Fruit fly (Drosophila melanogaster) whole organism, embryonic: Measurements from ENCODE around the gene CG14787.
A peak's percentile ranks its signal among the peaks of the same experiment; 100 is the strongest.

Experiments
- B-H1 ChIP-seq: fragments of 200-800 bp; sonication (Bioruptor generic); IDR thresholded peaks from 3 replicates; pipeline ENCODE4 v1.3.6; 2022; ENCODE audit warnings: missing biosample characterization, missing genetic modification characterization
- BEAF-32 ChIP-seq: fragments of 200-800 bp; sonication (Bioruptor generic); optimal IDR thresholded peaks from 3 replicates; lab custom pipeline; 2017; ENCODE audit warnings: missing biosample characterization, missing genetic modification characterization, mild to moderate bottlenecking, moderate library complexity, missing genetic modification reagents
- BtbVII ChIP-seq: fragments of 200-800 bp; sonication (Bioruptor generic); optimal IDR thresholded peaks from 3 replicates; lab custom pipeline; 2017; ENCODE audit warnings: missing biosample characterization, mild to moderate bottlenecking, missing genetic modification characterization
- CG10462 ChIP-seq: fragments of 200-800 bp; sonication (Bioruptor generic); optimal IDR thresholded peaks from 2 replicates; lab custom pipeline; 2016; ENCODE audit warnings: missing biosample characterization, missing genetic modification characterization
- CG12104 ChIP-seq: fragments of 200-800 bp; sonication (Bioruptor generic); optimal IDR thresholded peaks from 3 replicates; lab custom pipeline; 2016; ENCODE audit warnings: missing biosample characterization, missing genetic modification characterization
- CG13424 ChIP-seq: fragments of 200-800 bp; sonication (Bioruptor generic); optimal IDR thresholded peaks from 2 replicates; lab custom pipeline; 2019; ENCODE audit warnings: missing biosample characterization, mild to moderate bottlenecking, missing genetic modification characterization, moderate library complexity
- CG14667 ChIP-seq: fragments of 200-800 bp; sonication (Bioruptor generic); IDR thresholded peaks from 2 replicates; pipeline ENCODE4 v1.3.6; 2022; ENCODE audit warnings: missing biosample characterization, missing genetic modification characterization
- CG1602 ChIP-seq: fragments of 200-800 bp; sonication (Bioruptor generic); optimal IDR thresholded peaks from 3 replicates; lab custom pipeline; 2016; ENCODE audit warnings: missing biosample characterization, missing genetic modification characterization
- CG2120 ChIP-seq: fragments of 200-800 bp; sonication (Bioruptor generic); optimal IDR thresholded peaks from 3 replicates; lab custom pipeline; 2016; ENCODE audit warnings: missing biosample characterization, missing genetic modification characterization
- CG31388 ChIP-seq: fragments of 200-800 bp; sonication (Bioruptor generic); optimal IDR thresholded peaks from 2 replicates; lab custom pipeline; 2016; ENCODE audit warnings: missing biosample characterization, missing genetic modification characterization
- CG3407 ChIP-seq: fragments of 200-800 bp; sonication (Bioruptor generic); optimal IDR thresholded peaks from 2 replicates; lab custom pipeline; 2018; ENCODE audit warnings: missing biosample characterization, mild to moderate bottlenecking, missing genetic modification characterization
- CG34224 ChIP-seq: fragments of 200-800 bp; sonication (Bioruptor generic); IDR thresholded peaks from 3 replicates; pipeline ENCODE4 v1.3.6; 2022; ENCODE audit warnings: missing biosample characterization, missing genetic modification characterization; ENCODE audit not compliant: partially characterized antibody
- CG43689 ChIP-seq: fragments of 200-800 bp; sonication (Bioruptor generic); IDR thresholded peaks from 2 replicates; pipeline ENCODE4 v1.3.6; 2022; ENCODE audit warnings: missing biosample characterization, missing genetic modification characterization
- CG4854 ChIP-seq: fragments of 200-800 bp; sonication (Bioruptor generic); optimal IDR thresholded peaks from 2 replicates; lab custom pipeline; 2016; ENCODE audit warnings: missing biosample characterization, missing genetic modification characterization, inconsistent platforms
- CG9932 ChIP-seq: fragments of 200-800 bp; sonication (Bioruptor generic); IDR thresholded peaks from 2 replicates; pipeline ENCODE4 v1.3.6; 2022; ENCODE audit warnings: missing biosample characterization, missing genetic modification characterization
- CrebB ChIP-seq: fragments of 200-800 bp; sonication (Bioruptor generic); optimal IDR thresholded peaks from 3 replicates; lab custom pipeline; 2018; ENCODE audit warnings: missing biosample characterization, mild to moderate bottlenecking, missing genetic modification characterization
- Drgx ChIP-seq: fragments of 200-800 bp; sonication (Bioruptor generic); IDR thresholded peaks from 2 replicates; pipeline ENCODE4 v1.3.6; 2022; ENCODE audit warnings: missing biosample characterization, missing genetic modification characterization
- Eip74EF ChIP-seq, 2 experiments: fragments of 200-800 bp in 1 of 2; fragments of >200 bp in 1 of 2; sonication (Bioruptor generic) in 1 of 2; optimal IDR thresholded peaks; 2 replicates each; lab custom pipeline; 2017 to 2019; ENCODE audit warnings: missing biosample characterization in 2 of 2, missing genetic modification characterization in 2 of 2, mild to moderate bottlenecking in 1 of 2, moderate library complexity in 1 of 2
- HLH54F ChIP-seq: fragments of 200-800 bp; sonication (Bioruptor generic); optimal IDR thresholded peaks from 3 replicates; lab custom pipeline; 2016; ENCODE audit warnings: missing biosample characterization, missing genetic modification characterization
- HmgD ChIP-seq: fragments of 200-800 bp; sonication (Bioruptor generic); optimal IDR thresholded peaks from 3 replicates; lab custom pipeline; 2016; ENCODE audit warnings: missing biosample characterization, missing genetic modification characterization
- HmgZ ChIP-seq: fragments of 200-800 bp; sonication (Bioruptor generic); optimal IDR thresholded peaks from 2 replicates; lab custom pipeline; 2018; ENCODE audit warnings: missing biosample characterization, mild to moderate bottlenecking, missing genetic modification characterization
- Hr51 ChIP-seq, 2 experiments: fragments of 200-800 bp; sonication (Bioruptor generic); optimal IDR thresholded peaks; 2 replicates in 1 of 2; 3 replicates in 1 of 2; lab custom pipeline; 2016 to 2018; ENCODE audit warnings: missing biosample characterization in 2 of 2, missing genetic modification characterization in 2 of 2, mild to moderate bottlenecking in 1 of 2, moderate library complexity in 1 of 2
- Hr78 ChIP-seq, 2 experiments: fragments of 200-800 bp in 1 of 2; fragments of >200 bp in 1 of 2; sonication (Bioruptor generic) in 1 of 2; optimal IDR thresholded peaks; 2 replicates each; lab custom pipeline; 2017 to 2019; ENCODE audit warnings: missing biosample characterization in 2 of 2, missing genetic modification characterization in 2 of 2, mild to moderate bottlenecking in 1 of 2, moderate library complexity in 1 of 2
- Lhr ChIP-seq: fragments of 200-800 bp; sonication (Bioruptor generic); optimal IDR thresholded peaks from 3 replicates; lab custom pipeline; 2017; ENCODE audit warnings: mild to moderate bottlenecking, missing biosample characterization, missing genetic modification reagents, missing genetic modification characterization
- Max ChIP-seq: fragments of 200-800 bp; sonication (Bioruptor generic); optimal IDR thresholded peaks from 2 replicates; lab custom pipeline; 2016; ENCODE audit warnings: missing biosample characterization, mild to moderate bottlenecking, missing genetic modification characterization
- Optix ChIP-seq: fragments of 200-800 bp; sonication (Bioruptor generic); IDR thresholded peaks from 3 replicates; pipeline ENCODE4 v1.3.6; 2022; ENCODE audit warnings: missing biosample characterization, missing genetic modification characterization
- Pdp1 ChIP-seq, 2 experiments: fragments of 200-800 bp; sonication (Bioruptor generic); optimal IDR thresholded peaks; 3 replicates each; lab custom pipeline; 2016; ENCODE audit warnings: missing biosample characterization in 2 of 2, missing genetic modification characterization in 2 of 2, mild to moderate bottlenecking in 1 of 2, moderate library complexity in 1 of 2
- Sry-β ChIP-seq: fragments of 200-800 bp; sonication (Bioruptor generic); optimal IDR thresholded peaks from 2 replicates; lab custom pipeline; 2018; ENCODE audit warnings: missing biosample characterization, mild to moderate bottlenecking, missing genetic modification characterization, moderate library complexity
- abd-A ChIP-seq: fragments of 200-800 bp; sonication (Bioruptor generic); optimal IDR thresholded peaks from 3 replicates; lab custom pipeline; 2019; ENCODE audit warnings: missing biosample characterization, mild to moderate bottlenecking, missing genetic modification characterization, moderate library complexity
- ash1 ChIP-seq: fragments of 200-800 bp; sonication (Bioruptor generic); optimal IDR thresholded peaks from 2 replicates; lab custom pipeline; 2018; ENCODE audit warnings: missing biosample characterization, mild to moderate bottlenecking, missing genetic modification characterization
- bab2 ChIP-seq: fragments of 200-800 bp; sonication (Bioruptor generic); optimal IDR thresholded peaks from 2 replicates; lab custom pipeline; 2016; ENCODE audit warnings: missing biosample characterization, missing genetic modification characterization
- bbx ChIP-seq: fragments of 200-800 bp; sonication (Bioruptor generic); IDR thresholded peaks from 2 replicates; pipeline ENCODE4 v1.3.6; 2022; ENCODE audit warnings: missing biosample characterization, missing genetic modification characterization; ENCODE audit not compliant: partially characterized antibody
- cas ChIP-seq: fragments of 200-800 bp; sonication (Bioruptor generic); IDR thresholded peaks from 2 replicates; pipeline ENCODE4 v1.3.6; 2022; ENCODE audit warnings: missing biosample characterization, missing genetic modification characterization
- corto ChIP-seq: fragments of 200-800 bp; sonication (Bioruptor generic); optimal IDR thresholded peaks from 2 replicates; lab custom pipeline; 2016; ENCODE audit warnings: missing biosample characterization, mild to moderate bottlenecking, missing genetic modification characterization, moderate library complexity
- fd64A ChIP-seq: fragments of 200-800 bp; sonication (Bioruptor generic); optimal IDR thresholded peaks from 3 replicates; lab custom pipeline; 2018; ENCODE audit warnings: missing biosample characterization, mild to moderate bottlenecking, missing genetic modification characterization
- gfzf ChIP-seq: fragments of 200-800 bp; sonication (Bioruptor generic); optimal IDR thresholded peaks from 2 replicates; lab custom pipeline; 2016; ENCODE audit warnings: missing biosample characterization, mild to moderate bottlenecking, missing genetic modification characterization, moderate library complexity
- kah ChIP-seq: fragments of 200-800 bp; sonication (Bioruptor generic); optimal IDR thresholded peaks from 2 replicates; lab custom pipeline; 2018; ENCODE audit warnings: missing biosample characterization, mild to moderate bottlenecking, missing genetic modification characterization
- lmd ChIP-seq: fragments of 200-800 bp; sonication (Bioruptor generic); IDR thresholded peaks from 2 replicates; pipeline ENCODE4 v1.3.6; 2022; ENCODE audit warnings: missing biosample characterization, missing genetic modification characterization
- lov ChIP-seq, 2 experiments: fragments of 200-800 bp in 1 of 2; fragments of >200 bp in 1 of 2; sonication (Bioruptor generic) in 1 of 2; IDR thresholded peaks in 1 of 2; optimal IDR thresholded peaks in 1 of 2; 2 replicates in 1 of 2; 3 replicates in 1 of 2; pipeline versions ENCODE4 v1.3.6 to Lab custom; 2017 to 2022; ENCODE audit warnings: missing biosample characterization in 1 of 2, missing genetic modification characterization in 1 of 2
- org-1 ChIP-seq: fragments of 200-800 bp; sonication (Bioruptor generic); optimal IDR thresholded peaks from 2 replicates; lab custom pipeline; 2017; ENCODE audit warnings: missing biosample characterization, missing genetic modification characterization
- pb ChIP-seq: fragments of 200-800 bp; sonication (Bioruptor generic); optimal IDR thresholded peaks from 3 replicates; lab custom pipeline; 2016; ENCODE audit warnings: missing biosample characterization, missing genetic modification characterization
- pzg ChIP-seq: fragments of 200-800 bp; sonication (Bioruptor generic); optimal IDR thresholded peaks from 3 replicates; lab custom pipeline; 2018; ENCODE audit warnings: missing biosample characterization, mild to moderate bottlenecking, missing genetic modification characterization, moderate library complexity
- sc ChIP-seq, 3 experiments: fragments of >200 bp in 2 of 3; fragments of 200-800 bp in 1 of 3; sonication (Bioruptor generic) in 1 of 3; optimal IDR thresholded peaks; 2 replicates in 2 of 3; 3 replicates in 1 of 3; lab custom pipeline; 2017; ENCODE audit warnings: mild to moderate bottlenecking in 1 of 3, missing biosample characterization in 1 of 3, missing genetic modification characterization in 1 of 3, missing genetic modification reagents in 1 of 3
- tll ChIP-seq, 2 experiments: fragments of 200-800 bp in 1 of 2; fragments of >200 bp in 1 of 2; sonication (Bioruptor generic) in 1 of 2; optimal IDR thresholded peaks; 2 replicates each; lab custom pipeline; 2017 to 2019; ENCODE audit warnings: missing biosample characterization in 2 of 2, missing genetic modification characterization in 2 of 2, mild to moderate bottlenecking in 1 of 2, moderate library complexity in 1 of 2
- trh ChIP-seq: fragments of 200-800 bp; sonication (Bioruptor generic); optimal IDR thresholded peaks from 2 replicates; lab custom pipeline; 2016; ENCODE audit warnings: missing biosample characterization, missing genetic modification characterization
- vfl ChIP-seq: fragments of 200-800 bp; sonication (Bioruptor generic); optimal IDR thresholded peaks from 2 replicates; lab custom pipeline; 2016; ENCODE audit warnings: missing biosample characterization, missing genetic modification characterization
- wor ChIP-seq: fragments of 200-800 bp; sonication (Bioruptor generic); IDR thresholded peaks from 2 replicates; pipeline ENCODE4 v1.3.6; 2022; ENCODE audit warnings: missing biosample characterization, missing genetic modification characterization
- zf30C ChIP-seq: fragments of 200-800 bp; sonication (Bioruptor generic); optimal IDR thresholded peaks from 3 replicates; lab custom pipeline; 2018; ENCODE audit warnings: missing biosample characterization, mild to moderate bottlenecking, missing genetic modification characterization
- zfh2 ChIP-seq: fragments of 200-800 bp; sonication (Bioruptor generic); optimal IDR thresholded peaks from 2 replicates; lab custom pipeline; 2016; ENCODE audit warnings: missing biosample characterization, missing genetic modification characterization

Gene CG14787

dm6 chrX:1464033-1464432 lies 2.6 kb upstream of the CG14787 start, which contains the start of gene Ns3 (continued):
- TF ChIP-seq Max (peak; percentile 72), trh (GFP tag; lab: Kevin White, UChicago) (no peak), Hr51 (GFP tag; optimal IDR thresholded peaks at IDR 0.05; lab: Kevin White, UChicago) (no peak), B-H1 (no peak), CG31388 (GFP tag; lab: Kevin White, UChicago) (no peak), BtbVII (GFP tag; lab: Kevin White, UChicago) (no peak), pzg (GFP tag; lab: Kevin White, UChicago) (peak; percentile 87), Eip74EF (GFP tag; optimal IDR thresholded peaks at IDR 0.05; lab: Kevin White, UChicago) (no peak), CG14667 (no peak), org-1 (no peak), cas (GFP tag; lab: Robert Waterston, UW) (no peak), corto (GFP tag; lab: Kevin White, UChicago) (no peak), gfzf (GFP tag; lab: Kevin White, UChicago) (peak; percentile 40), CG3407 (no peak), CG13424 (tag; lab: Kevin White, UChicago) (no peak), ash1 (GFP tag; lab: Kevin White, UChicago) (no peak), Optix (GFP tag; lab: Robert Waterston, UW) (no peak), bab2 (GFP tag; lab: Kevin White, UChicago) (no peak), pb (GFP tag; lab: Kevin White, UChicago) (no peak), CrebB (tag; lab: Kevin White, UChicago) (no peak), lmd (no peak), Sry-β (GFP tag; lab: Kevin White, UChicago) (no peak), sc (optimal IDR thresholded peaks at IDR 0.05; lab: Kevin White, UChicago) (no peak), sc (GFP tag; optimal IDR thresholded peaks at IDR 0.05; lab: Kevin White, UChicago) (no peak), CG34224 (peak; percentile 91), Drgx (GFP tag; lab: Robert Waterston, UW) (no peak), zfh2 (GFP tag; lab: Kevin White, UChicago) (no peak), lov (optimal IDR thresholded peaks at IDR 0.05; lab: Kevin White, UChicago) (no peak), lov (GFP tag; IDR thresholded peaks at IDR 0.05; lab: Robert Waterston, UW) (no peak), CG4854 (no peak), abd-A (tag; lab: Kevin White, UChicago) (no peak), Hr78 (GFP tag; optimal IDR thresholded peaks at IDR 0.05; lab: Kevin White, UChicago) (no peak), CG9932 (no peak), bbx (GFP tag; lab: Robert Waterston, UW) (peak; percentile 89), CG12104 (GFP tag; lab: Kevin White, UChicago) (no peak), tll (GFP tag; optimal IDR thresholded peaks at IDR 0.05; lab: Kevin White, UChicago) (no peak), Lhr (GFP tag; lab: Kevin White, UChicago) (no peak), Pdp1 (GFP tag; optimal IDR thresholded peaks at IDR 0.05; lab: Kevin White, UChicago) (no peak), zf30C (GFP tag; lab: Kevin White, UChicago) (no peak), HmgZ (tag; lab: Kevin White, UChicago) (peak; percentile 51), HmgD (GFP tag; lab: Kevin White, UChicago) (no peak), wor (no peak), CG1602 (GFP tag; lab: Kevin White, UChicago) (no peak), CG2120 (GFP tag; lab: Kevin White, UChicago) (no peak), CG43689 (GFP tag; lab: Robert Waterston, UW) (no peak), HLH54F (GFP tag; lab: Kevin White, UChicago) (no peak), vfl (GFP tag; lab: Kevin White, UChicago) (no peak), BEAF-32 (peak; percentile 82), fd64A (GFP tag; lab: Kevin White, UChicago) (no peak), kah (GFP tag; lab: Kevin White, UChicago) (no peak), CG10462 (GFP tag; lab: Kevin White, UChicago) (no peak)
